Worm (Caenorhabditis elegans): ENCODE data around the gene wht-8.

The wht-8 gene

ce11 chrIII:11234742-11235141 lies 16.2 kb downstream of the wht-8 start, which contains the start of gene Y47D3A.34:
TSS of gene Y47D3A.34 (minus strand) at chrIII:11234861.
- TF ChIP-seq jun-1 (tag; optimal IDR thresholded peaks at IDR 0.05) (no peak), fkh-10 (GFP tag; optimal IDR thresholded peaks at IDR 0.05) (peak; percentile 47), efl-1 (optimal IDR thresholded peaks at IDR 0.05) (no peak), efl-1 (GFP tag; optimal IDR thresholded peaks at IDR 0.05 in 1 of 2) (peak in 1 of 2 experiments; percentile 78), ceh-88 (GFP tag; IDR thresholded peaks at IDR 0.05) (no peak)

ce11 chrIII:11236788-11237187 lies 18.2 kb downstream of the wht-8 start, which contains the start of the genes Y47D3A.14 and aakb-2:
TSS of gene Y47D3A.14 (minus strand) at chrIII:11236868.
TSS of gene aakb-2 (plus strand) at chrIII:11237143.
- TF ChIP-seq skn-1 (tag; optimal IDR thresholded peaks at IDR 0.05) (peak; percentile 66), mep-1 (tag; optimal IDR thresholded peaks at IDR 0.05) (peak; percentile 60), elt-2 (tag; optimal IDR thresholded peaks at IDR 0.05) (no peak), isw-1 (GFP tag; IDR thresholded peaks at IDR 0.05) (no peak), hlh-17 (GFP tag; optimal IDR thresholded peaks at IDR 0.05; ENCODE audit: borderline replicate concordance) (no peak), dsc-1 (tag; optimal IDR thresholded peaks at IDR 0.05) (peak; percentile 28), C04F5.9 (tag; optimal IDR thresholded peaks at IDR 0.05) (no peak), ztf-4 (tag; optimal IDR thresholded peaks at IDR 0.05) (no peak), pax-3 (tag; optimal IDR thresholded peaks at IDR 0.05) (no peak), C16A3.4 (tag; optimal IDR thresholded peaks at IDR 0.05) (peak; percentile 62), pag-3 (tag; optimal IDR thresholded peaks at IDR 0.05; ENCODE audit: borderline replicate concordance, insufficient read depth) (no peak), nhr-19 (GFP tag; conservative IDR thresholded peaks at IDR 0.05) (peak; percentile 50), nhr-84 (tag; optimal IDR thresholded peaks at IDR 0.05) (no peak), snu-23 (GFP tag; optimal IDR thresholded peaks at IDR 0.05) (peak; percentile 77), xbp-1 (tag; optimal IDR thresholded peaks at IDR 0.05) (peak; percentile 55), hlh-4 (tag; optimal IDR thresholded peaks at IDR 0.05) (no peak), lin-13 (GFP tag; optimal IDR thresholded peaks at IDR 0.05) (no peak), lin-14 (GFP tag; optimal IDR thresholded peaks at IDR 0.05) (peak; percentile 64), fkh-10 (GFP tag; optimal IDR thresholded peaks at IDR 0.05) (no peak), mab-9 (GFP tag; IDR thresholded peaks at IDR 0.05) (no peak), rnt-1 (tag; optimal IDR thresholded peaks at IDR 0.05) (peak; percentile 42), fkh-4 (tag; optimal IDR thresholded peaks at IDR 0.05; ENCODE audit: borderline replicate concordance) (no peak), fkh-8 (tag; optimal IDR thresholded peaks at IDR 0.05) (peak; percentile 52), nhr-11 (tag; optimal IDR thresholded peaks at IDR 0.05) (no peak), elt-3 (tag; optimal IDR thresholded peaks at IDR 0.05) (peak in 1 of 6 experiments; percentile 24), lsy-2 (tag; optimal IDR thresholded peaks at IDR 0.05) (peak; percentile 63 to 66), nhr-85 (tag) (peak; percentile 71), mdl-1 (tag; optimal IDR thresholded peaks at IDR 0.05) (peak in 1 of 2 experiments; percentile 72), zag-1 (tag; optimal IDR thresholded peaks at IDR 0.05) (no peak), unc-130 (tag; optimal IDR thresholded peaks at IDR 0.05) (peak; percentile 87), swsn-7 (tag; optimal IDR thresholded peaks at IDR 0.05) (peak; percentile 62), ets-5 (GFP tag; IDR thresholded peaks at IDR 0.05) (no peak), ceh-82 (tag; optimal IDR thresholded peaks at IDR 0.05) (peak; percentile 14 to 56 (median 33)), snpc-4 (tag; optimal IDR thresholded peaks at IDR 0.05) (peak; percentile 6), nhr-12 (tag; optimal IDR thresholded peaks at IDR 0.05) (no peak), sptf-1 (tag; optimal IDR thresholded peaks at IDR 0.05) (no peak), dpl-1 (GFP tag; optimal IDR thresholded peaks at IDR 0.05) (peak; percentile 16 to 65 (median 39)), ceh-88 (GFP tag; IDR thresholded peaks at IDR 0.05) (no peak), unc-86 (tag; optimal IDR thresholded peaks at IDR 0.05) (peak; percentile 5), efl-1 (optimal IDR thresholded peaks at IDR 0.05) (peak; percentile 19 to 49), efl-1 (GFP tag; optimal IDR thresholded peaks at IDR 0.05 in 1 of 2) (peak in 1 of 2 experiments; percentile 60), lin-35 (GFP tag; optimal IDR thresholded peaks at IDR 0.05) (peak; percentile 38 to 55), lir-3 (tag; optimal IDR thresholded peaks at IDR 0.05; ENCODE audit: poor library complexity) (no peak), ztf-11 (tag; optimal IDR thresholded peaks at IDR 0.05) (no peak), F16B12.6 (tag; optimal IDR thresholded peaks at IDR 0.05) (peak; percentile 23), mef-2 (tag; optimal IDR thresholded peaks at IDR 0.05) (no peak), nhr-20 (tag; optimal IDR thresholded peaks at IDR 0.05) (peak; percentile 60), ceh-63 (GFP tag; optimal IDR thresholded peaks at IDR 0.05) (no peak), unc-98 (GFP tag; IDR thresholded peaks at IDR 0.05) (no peak)
